Worm (Caenorhabditis elegans) whole organism, L4 larva: ENCODE data around the gene srb-19.

Experiments used
- R02D3.7 ChIP-seq: fragments of 150-350 bp; sonication (generic microtip); optimal IDR thresholded peaks from 3 replicates; lab custom pipeline; 2014; ENCODE audit warnings: missing biosample characterization, missing genetic modification characterization
- ceh-20 ChIP-seq: fragments of 200-800 bp; sonication (Bioruptor generic); IDR thresholded peaks from 2 replicates; pipeline ENCODE4 v1.3.6; 2022; ENCODE audit warnings: missing genetic modification reagents, missing genetic modification characterization, missing compliant biosample characterization
- lim-7 ChIP-seq: fragments of 200-800 bp; sonication (Bioruptor generic); IDR thresholded peaks from 2 replicates; pipeline ENCODE4 v1.3.6; 2022; ENCODE audit warnings: missing genetic modification characterization, missing compliant biosample characterization
- lin-13 ChIP-seq: fragments of 150-350 bp; optimal IDR thresholded peaks from 2 replicates; lab custom pipeline; 2014; ENCODE audit warnings: missing biosample characterization, missing genetic modification reagents, missing genetic modification characterization
- lir-3 ChIP-seq: sonication (generic microtip); optimal IDR thresholded peaks from 2 replicates; lab custom pipeline; 2016; ENCODE audit warnings: mild to moderate bottlenecking, missing genetic modification characterization, missing compliant biosample characterization
- madf-9 ChIP-seq: fragments of 200-800 bp; sonication (Bioruptor generic); conservative IDR thresholded peaks from 2 replicates; pipeline ENCODE4 v1.3.6; 2022; ENCODE audit warnings: missing genetic modification reagents, missing genetic modification characterization, missing compliant biosample characterization
- nhr-11 ChIP-seq: fragments of 150-350 bp; optimal IDR thresholded peaks from 2 replicates; lab custom pipeline; 2014; ENCODE audit warnings: missing biosample characterization, missing genetic modification characterization
- nhr-28 ChIP-seq: fragments of 150-350 bp; optimal IDR thresholded peaks from 2 replicates; lab custom pipeline; 2014; ENCODE audit warnings: missing biosample characterization, missing genetic modification characterization
- nhr-6 ChIP-seq: fragments of 150-350 bp; optimal IDR thresholded peaks from 2 replicates; lab custom pipeline; 2014; ENCODE audit warnings: missing biosample characterization, missing genetic modification characterization
- nhr-76 ChIP-seq: fragments of 150-350 bp; optimal IDR thresholded peaks from 2 replicates; lab custom pipeline; 2014; ENCODE audit warnings: missing biosample characterization, missing genetic modification characterization
- pqm-1 ChIP-seq: sonication (generic microtip); optimal IDR thresholded peaks from 2 replicates; lab custom pipeline; 2017; ENCODE audit warnings: missing biosample characterization, missing genetic modification characterization
- snpc-4 ChIP-seq: fragments of 150-350 bp; optimal IDR thresholded peaks from 2 replicates; lab custom pipeline; 2014; ENCODE audit warnings: missing biosample characterization, missing genetic modification characterization
- zag-1 ChIP-seq: fragments of 150-350 bp; optimal IDR thresholded peaks from 2 replicates; lab custom pipeline; 2014; ENCODE audit warnings: missing biosample characterization, missing genetic modification characterization

DNA sequence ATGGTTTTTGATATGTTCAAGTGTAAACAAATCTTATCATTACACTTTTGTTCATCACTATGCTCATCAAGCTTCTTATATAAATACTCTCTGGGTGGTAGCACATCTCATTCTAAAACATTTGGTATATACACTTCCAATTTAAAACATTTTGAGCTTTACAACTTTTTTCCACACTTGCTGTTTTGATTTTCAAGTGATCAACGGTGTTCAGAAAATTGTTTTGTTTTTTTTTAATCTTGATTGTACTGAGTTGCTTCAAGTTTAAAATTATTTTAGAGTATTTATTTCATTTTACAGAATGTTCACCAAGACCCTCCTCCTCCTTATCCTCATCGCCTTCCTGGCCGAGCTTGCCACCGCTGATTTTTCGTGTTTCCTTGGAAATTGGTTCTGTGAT lies 8.8 kb upstream of the srb-19 start, which contains the start of gene C54F6.5:
- no peak for TF ChIP-seq pqm-1 (tag; lab: Kevin White, UChicago)
- no peak for TF ChIP-seq ceh-20 (GFP tag; lab: Robert Waterston, UW)
- no peak for TF ChIP-seq madf-9 (GFP tag; lab: Robert Waterston, UW)
- no peak for TF ChIP-seq nhr-6 (tag; lab: Kevin White, UChicago)
- TF ChIP-seq nhr-28 (tag; lab: Kevin White, UChicago): no peak
- no peak for TF ChIP-seq snpc-4
- TF ChIP-seq lin-13: no peak
- no peak for TF ChIP-seq zag-1 (tag; lab: Kevin White, UChicago)
- no peak for TF ChIP-seq R02D3.7 (tag; lab: Kevin White, UChicago)
- TF ChIP-seq nhr-11 (tag; lab: Kevin White, UChicago): no peak
- no peak for TF ChIP-seq nhr-76 (tag; lab: Kevin White, UChicago)
- TF ChIP-seq lir-3 (tag; lab: Kevin White, UChicago): no peak
- TF ChIP-seq lim-7 (GFP tag; lab: Robert Waterston, UW): no peak
